Worm (Caenorhabditis elegans) whole organism, L1 larva: ENCODE data around the gene C06E4.1.

Source experiments
- alr-1 ChIP-seq: fragments of 200-800 bp; sonication (Bioruptor generic); optimal IDR thresholded peaks from 2 replicates; lab custom pipeline; 2018; ENCODE audit warnings: borderline replicate concordance, mild to moderate bottlenecking, missing genetic modification characterization, missing compliant biosample characterization
- elt-3 ChIP-seq, 6 experiments: fragments of 150-350 bp in 1 of 6; sonication (generic microtip); optimal IDR thresholded peaks; 2 replicates each; lab custom pipeline; 2017 to 2018; ENCODE audit warnings: missing biosample characterization in 6 of 6, missing genetic modification characterization in 6 of 6, inconsistent platforms in 1 of 6
- lin-13 ChIP-seq: fragments of 150-350 bp; optimal IDR thresholded peaks from 2 replicates; lab custom pipeline; 2014; ENCODE audit warnings: missing biosample characterization, missing genetic modification reagents, missing genetic modification characterization
- nhr-11 ChIP-seq: fragments of 150-350 bp; optimal IDR thresholded peaks from 2 replicates; lab custom pipeline; 2014; ENCODE audit warnings: missing biosample characterization, missing genetic modification characterization
- snpc-4 ChIP-seq: fragments of 150-350 bp; optimal IDR thresholded peaks from 2 replicates; lab custom pipeline; 2014; ENCODE audit warnings: missing biosample characterization, missing genetic modification characterization
- zip-4 ChIP-seq: fragments of 200-800 bp; sonication (Bioruptor generic); optimal IDR thresholded peaks from 2 replicates; lab custom pipeline; 2018; ENCODE audit warnings: mild to moderate bottlenecking, missing genetic modification characterization, moderate library complexity, missing compliant biosample characterization

- TF ChIP-seq alr-1 (tag; lab: Kevin White, UChicago) (no peak), nhr-11 (no peak), zip-4 (GFP tag; lab: Kevin White, UChicago) (no peak), snpc-4 (tag; lab: Kevin White, UChicago) (no peak), lin-13 (no peak), elt-3 (tag; optimal IDR thresholded peaks at IDR 0.05; lab: Kevin White, UChicago) (no peak)
Observed at ce11 chrIV:7328918-7329317, 45.9 kb downstream of the C06E4.1 start, which contains the start of gene sqst-2.
